Fruit fly (Drosophila melanogaster) whole organism, embryonic: ENCODE results near the gene cort.
A peak's percentile ranks its signal among the peaks of the same experiment; 100 is the strongest.

ENCODE experiments used
- Atf6 ChIP-seq: fragments of 200-800 bp; sonication (Bioruptor generic); IDR thresholded peaks from 2 replicates; pipeline ENCODE4 v1.3.6; 2022; ENCODE audit warnings: missing biosample characterization, missing genetic modification characterization
- CG11085 ChIP-seq: fragments of 200-800 bp; sonication (Bioruptor generic); IDR thresholded peaks from 2 replicates; pipeline ENCODE4 v1.3.6; 2022; ENCODE audit warnings: missing biosample characterization, missing genetic modification characterization
- CG13123 ChIP-seq: fragments of 200-800 bp; sonication (Bioruptor generic); optimal IDR thresholded peaks from 2 replicates; lab custom pipeline; 2016; ENCODE audit warnings: missing biosample characterization, missing genetic modification characterization
- CG15601 ChIP-seq: fragments of 200-800 bp; sonication (Bioruptor generic); optimal IDR thresholded peaks from 3 replicates; lab custom pipeline; 2019; ENCODE audit warnings: missing biosample characterization, mild to moderate bottlenecking, missing genetic modification characterization, moderate library complexity
- CG1603 ChIP-seq: fragments of 200-800 bp; sonication (Bioruptor generic); optimal IDR thresholded peaks from 2 replicates; lab custom pipeline; 2019; ENCODE audit warnings: missing biosample characterization, mild to moderate bottlenecking, missing genetic modification characterization, moderate library complexity
- CG16813 ChIP-seq: fragments of 200-800 bp; sonication (Bioruptor generic); IDR thresholded peaks from 3 replicates; pipeline ENCODE4 v1.3.6; 2022; ENCODE audit warnings: missing biosample characterization, missing genetic modification characterization; ENCODE audit not compliant: partially characterized antibody
- CG17361 ChIP-seq: fragments of 200-800 bp; sonication (Bioruptor generic); IDR thresholded peaks from 3 replicates; pipeline ENCODE4 v1.3.6; 2022; ENCODE audit warnings: missing biosample characterization, missing genetic modification characterization
- CG17802 ChIP-seq: fragments of 200-800 bp; sonication (Bioruptor generic); optimal IDR thresholded peaks from 2 replicates; lab custom pipeline; 2018; ENCODE audit warnings: missing biosample characterization, mild to moderate bottlenecking, missing genetic modification characterization, moderate library complexity
- CG18262 ChIP-seq: fragments of 200-800 bp; optimal IDR thresholded peaks from 3 replicates; lab custom pipeline; 2019; ENCODE audit warnings: missing biosample characterization, mild to moderate bottlenecking, missing genetic modification characterization, moderate library complexity
- CG3163 ChIP-seq: fragments of 200-800 bp; sonication (Bioruptor generic); optimal IDR thresholded peaks from 3 replicates; lab custom pipeline; 2016; ENCODE audit warnings: missing biosample characterization, missing genetic modification characterization
- CG32772 ChIP-seq: fragments of 200-800 bp; sonication (Bioruptor generic); IDR thresholded peaks from 2 replicates; pipeline ENCODE4 v1.3.6; 2022; ENCODE audit warnings: missing biosample characterization, missing genetic modification characterization
- CG33557 ChIP-seq: fragments of 200-800 bp; sonication (Bioruptor generic); optimal IDR thresholded peaks from 2 replicates; lab custom pipeline; 2019; ENCODE audit warnings: missing biosample characterization, mild to moderate bottlenecking, missing genetic modification characterization, moderate library complexity
- CG3995 ChIP-seq: fragments of 200-800 bp; sonication (Bioruptor generic); optimal IDR thresholded peaks from 3 replicates; lab custom pipeline; 2016; ENCODE audit warnings: missing biosample characterization, missing genetic modification characterization
- CG4360 ChIP-seq: fragments of 200-800 bp; sonication (Bioruptor generic); IDR thresholded peaks from 2 replicates; pipeline ENCODE4 v1.3.6; 2022; ENCODE audit warnings: missing biosample characterization, missing genetic modification characterization
- CG4424 ChIP-seq: fragments of 200-800 bp; sonication (Bioruptor generic); optimal IDR thresholded peaks from 3 replicates; lab custom pipeline; 2016; ENCODE audit warnings: missing biosample characterization, missing genetic modification characterization
- CG4854 ChIP-seq: fragments of 200-800 bp; sonication (Bioruptor generic); optimal IDR thresholded peaks from 2 replicates; lab custom pipeline; 2016; ENCODE audit warnings: missing biosample characterization, missing genetic modification characterization, inconsistent platforms
- CG6765 ChIP-seq: fragments of 200-800 bp; sonication (Bioruptor generic); optimal IDR thresholded peaks from 3 replicates; lab custom pipeline; 2017; ENCODE audit warnings: missing biosample characterization, mild to moderate bottlenecking, missing genetic modification characterization
- CG7357 ChIP-seq: fragments of 200-800 bp; sonication (Bioruptor generic); IDR thresholded peaks from 3 replicates; pipeline ENCODE4 v1.3.6; 2022; ENCODE audit warnings: missing biosample characterization, missing genetic modification characterization
- CG7745 ChIP-seq: fragments of 200-800 bp; sonication (Bioruptor generic); optimal IDR thresholded peaks from 2 replicates; lab custom pipeline; 2018; ENCODE audit warnings: missing biosample characterization, mild to moderate bottlenecking, missing genetic modification characterization, moderate library complexity
- CG8924 ChIP-seq: fragments of 200-800 bp; optimal IDR thresholded peaks from 3 replicates; lab custom pipeline; 2019; ENCODE audit warnings: missing biosample characterization, mild to moderate bottlenecking, missing genetic modification characterization, moderate library complexity
- CG8944 ChIP-seq: fragments of 200-800 bp; sonication (Bioruptor generic); optimal IDR thresholded peaks from 3 replicates; lab custom pipeline; 2016; ENCODE audit warnings: missing biosample characterization, missing genetic modification characterization
- CG9727 ChIP-seq: fragments of 200-800 bp; sonication (Bioruptor generic); optimal IDR thresholded peaks from 3 replicates; lab custom pipeline; 2017; ENCODE audit warnings: missing biosample characterization, mild to moderate bottlenecking, missing genetic modification characterization
- Chrac-16 ChIP-seq: fragments of 200-800 bp; sonication (Bioruptor generic); optimal IDR thresholded peaks from 3 replicates; lab custom pipeline; 2016; ENCODE audit warnings: missing biosample characterization, missing genetic modification characterization
- D ChIP-seq, 2 experiments: fragments of 200-800 bp in 1 of 2; fragments of >200 bp in 1 of 2; sonication (Bioruptor generic) in 1 of 2; optimal IDR thresholded peaks; 2 replicates in 1 of 2; 3 replicates in 1 of 2; lab custom pipeline; 2017; ENCODE audit warnings: mild to moderate bottlenecking in 1 of 2, missing biosample characterization in 1 of 2, missing genetic modification characterization in 1 of 2, missing genetic modification reagents in 1 of 2
- D19B ChIP-seq: fragments of 200-800 bp; sonication (Bioruptor generic); optimal IDR thresholded peaks from 2 replicates; lab custom pipeline; 2017; ENCODE audit warnings: missing biosample characterization, mild to moderate bottlenecking, missing genetic modification characterization
- Dfd ChIP-seq, 2 experiments: fragments of >200 bp; optimal IDR thresholded peaks; 2 replicates each; lab custom pipeline; 2017; ENCODE audit warnings: missing biosample characterization in 2 of 2, missing genetic modification characterization in 2 of 2
- Elba2 ChIP-seq: fragments of 200-800 bp; sonication (Bioruptor generic); optimal IDR thresholded peaks from 3 replicates; lab custom pipeline; 2016; ENCODE audit warnings: missing biosample characterization, missing genetic modification characterization
- Gug ChIP-seq: fragments of 200-800 bp; sonication (Bioruptor generic); IDR thresholded peaks from 4 replicates; pipeline ENCODE4 v1.3.6; 2022; ENCODE audit warnings: missing biosample characterization, missing genetic modification characterization
- Lpt ChIP-seq: fragments of >200 bp; optimal IDR thresholded peaks from 2 replicates; lab custom pipeline; 2018; ENCODE audit warnings: missing biosample characterization, missing genetic modification characterization
- Mad ChIP-seq: fragments of 200-800 bp; sonication (Bioruptor generic); optimal IDR thresholded peaks from 2 replicates; lab custom pipeline; 2016; ENCODE audit warnings: missing biosample characterization, missing genetic modification characterization
- Myb ChIP-seq: fragments of 200-800 bp; sonication (Bioruptor generic); optimal IDR thresholded peaks from 2 replicates; lab custom pipeline; 2016; ENCODE audit warnings: missing biosample characterization, missing genetic modification characterization
- NC2β ChIP-seq: fragments of 200-800 bp; sonication (Bioruptor generic); optimal IDR thresholded peaks from 2 replicates; lab custom pipeline; 2016; ENCODE audit warnings: missing biosample characterization, missing genetic modification characterization
- Nf-YC ChIP-seq: fragments of 200-800 bp; optimal IDR thresholded peaks from 3 replicates; lab custom pipeline; 2019; ENCODE audit warnings: missing biosample characterization, mild to moderate bottlenecking, missing genetic modification characterization, moderate library complexity
- Side ChIP-seq: fragments of 200-800 bp; sonication (Bioruptor generic); optimal IDR thresholded peaks from 2 replicates; lab custom pipeline; 2016; ENCODE audit warnings: missing biosample characterization, missing genetic modification characterization
- Six4 ChIP-seq: fragments of 200-800 bp; sonication (Bioruptor generic); optimal IDR thresholded peaks from 2 replicates; lab custom pipeline; 2016; ENCODE audit warnings: missing biosample characterization, missing genetic modification characterization
- al ChIP-seq: fragments of 200-800 bp; sonication (Bioruptor generic); IDR thresholded peaks from 2 replicates; pipeline ENCODE4 v1.3.6; 2022; ENCODE audit warnings: missing biosample characterization, missing genetic modification characterization
- ap ChIP-seq: fragments of 200-800 bp; sonication (Bioruptor generic); IDR thresholded peaks from 2 replicates; pipeline ENCODE4 v1.3.6; 2022; ENCODE audit warnings: missing biosample characterization, missing genetic modification characterization
- az2 ChIP-seq: fragments of 200-800 bp; sonication (Bioruptor generic); optimal IDR thresholded peaks from 3 replicates; lab custom pipeline; 2016; ENCODE audit warnings: missing biosample characterization, missing genetic modification characterization
- croc ChIP-seq: fragments of 200-800 bp; sonication (Bioruptor generic); conservative IDR thresholded peaks from 3 replicates; pipeline ENCODE4 v1.3.6; 2022; ENCODE audit warnings: missing biosample characterization, missing genetic modification characterization
- crol ChIP-seq: fragments of 200-800 bp; sonication (Bioruptor generic); IDR thresholded peaks from 2 replicates; pipeline ENCODE4 v1.3.6; 2022; ENCODE audit warnings: missing biosample characterization, missing genetic modification characterization
- cwo ChIP-seq: fragments of 200-800 bp; sonication (Bioruptor generic); optimal IDR thresholded peaks from 3 replicates; lab custom pipeline; 2017; ENCODE audit warnings: missing biosample characterization, missing genetic modification characterization, mild to moderate bottlenecking, moderate library complexity, missing genetic modification reagents
- dysf ChIP-seq: fragments of 200-800 bp; sonication (Bioruptor generic); IDR thresholded peaks from 3 replicates; pipeline ENCODE4 v1.3.6; 2022; ENCODE audit warnings: missing biosample characterization, missing genetic modification characterization
- fru ChIP-seq: fragments of >200 bp; optimal IDR thresholded peaks from 2 replicates; lab custom pipeline; 2017
- ham ChIP-seq: fragments of 200-800 bp; sonication (Bioruptor generic); IDR thresholded peaks from 2 replicates; pipeline ENCODE4 v1.3.6; 2022; ENCODE audit warnings: missing biosample characterization, missing genetic modification characterization
- jing ChIP-seq: fragments of 200-800 bp; sonication (Bioruptor generic); optimal IDR thresholded peaks from 2 replicates; lab custom pipeline; 2018; ENCODE audit warnings: missing biosample characterization, mild to moderate bottlenecking, missing genetic modification characterization
- lbe ChIP-seq: fragments of 200-800 bp; sonication (Bioruptor generic); optimal IDR thresholded peaks from 2 replicates; lab custom pipeline; 2016; ENCODE audit warnings: missing biosample characterization, mild to moderate bottlenecking, missing genetic modification characterization
- sd ChIP-seq: fragments of 200-800 bp; sonication (Bioruptor generic); optimal IDR thresholded peaks from 3 replicates; lab custom pipeline; 2018; ENCODE audit warnings: missing biosample characterization, mild to moderate bottlenecking, missing genetic modification characterization, moderate library complexity
- sens ChIP-seq: fragments of 200-800 bp; sonication (Bioruptor generic); peaks from one replicate; lab custom pipeline; 2016; ENCODE audit warnings: missing biosample characterization, missing genetic modification characterization
- sisA ChIP-seq: fragments of 200-800 bp; sonication (Bioruptor generic); IDR thresholded peaks from 2 replicates; pipeline ENCODE4 v1.3.6; 2022; ENCODE audit warnings: missing biosample characterization, missing genetic modification characterization
- trem ChIP-seq: fragments of 200-800 bp; optimal IDR thresholded peaks from 3 replicates; lab custom pipeline; 2019; ENCODE audit warnings: missing biosample characterization, mild to moderate bottlenecking, missing genetic modification characterization, moderate library complexity
- unc-4 ChIP-seq: fragments of 200-800 bp; sonication (Bioruptor generic); IDR thresholded peaks from 2 replicates; pipeline ENCODE4 v1.3.6; 2022; ENCODE audit warnings: missing biosample characterization, missing genetic modification characterization; ENCODE audit not compliant: partially characterized antibody
- wor ChIP-seq: fragments of 200-800 bp; sonication (Bioruptor generic); IDR thresholded peaks from 2 replicates; pipeline ENCODE4 v1.3.6; 2022; ENCODE audit warnings: missing biosample characterization, missing genetic modification characterization
- yki ChIP-seq: fragments of >200 bp; optimal IDR thresholded peaks from 3 replicates; lab custom pipeline; 2018

Gene cort

DNA sequence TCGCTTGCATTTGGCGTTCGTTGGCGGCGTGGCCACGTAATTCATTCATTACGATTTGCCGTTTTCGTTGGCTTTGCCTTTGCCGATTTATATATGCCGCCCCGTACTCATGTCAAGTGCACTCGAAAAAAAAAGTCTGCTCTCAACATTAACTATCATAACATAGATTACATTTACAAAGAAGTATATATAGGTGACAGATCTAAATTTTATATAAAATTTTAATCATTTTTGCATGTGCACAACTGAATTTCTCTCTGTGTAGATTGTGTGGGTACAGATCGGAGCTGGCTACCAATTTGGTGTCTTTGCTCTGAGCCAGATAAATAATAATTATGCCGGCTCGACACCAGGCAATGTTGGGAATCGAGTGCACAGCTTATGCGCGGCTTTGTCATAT lies 22.0 kb upstream of the cort start (continued):
- TF ChIP-seq CG4424 (peak; percentile 54), CG17802 (no peak), unc-4 (GFP tag; lab: Robert Waterston, UW) (no peak), CG17361 (peak; percentile 39; the same call in 1 of the 3 replicates), CG11085 (GFP tag; lab: Robert Waterston, UW) (0 out of 2 replicates have a peak, but pooled peaks have one; percentile 18), fru (lab: Kevin White, UChicago) (no peak), Lpt (GFP tag; lab: Kevin White, UChicago) (no peak), CG18262 (peak; percentile 47), Gug (GFP tag; lab: Robert Waterston, UW) (no peak), Nf-YC (tag; lab: Kevin White, UChicago) (no peak), D (optimal IDR thresholded peaks at IDR 0.05; lab: Kevin White, UChicago) (no peak), D (GFP tag; optimal IDR thresholded peaks at IDR 0.05; lab: Kevin White, UChicago) (peak; percentile 30), crol (GFP tag; lab: Robert Waterston, UW) (no peak), trem (peak; percentile 4), Mad (GFP tag; lab: Kevin White, UChicago) (no peak), CG1603 (peak; percentile 70), yki (lab: Kevin White, UChicago) (no peak), CG3995 (GFP tag; lab: Kevin White, UChicago) (no peak), CG4360 (GFP tag; lab: Robert Waterston, UW) (no peak), ham (GFP tag; lab: Robert Waterston, UW) (no peak), jing (GFP tag; lab: Kevin White, UChicago) (peak; percentile 3), az2 (GFP tag; lab: Kevin White, UChicago) (peak; percentile 38), Myb (peak; percentile 8), dysf (GFP tag; lab: Robert Waterston, UW) (peak; percentile 67), sisA (GFP tag; lab: Robert Waterston, UW) (peak; percentile 63), al (GFP tag; lab: Robert Waterston, UW) (no peak), Side (GFP tag; lab: Kevin White, UChicago) (no peak), sens (peak; percentile 49), Six4 (GFP tag; lab: Kevin White, UChicago) (peak; percentile 18), wor (GFP tag; lab: Robert Waterston, UW) (no peak), CG16813 (no peak), CG7745 (tag; lab: Kevin White, UChicago) (no peak), CG6765 (GFP tag; lab: Kevin White, UChicago) (no peak), Atf6 (GFP tag; lab: Robert Waterston, UW) (no peak), D19B (GFP tag; lab: Kevin White, UChicago) (no peak), Dfd (GFP tag; optimal IDR thresholded peaks at IDR 0.05; lab: Kevin White, UChicago) (no peak), CG32772 (peak; percentile 27; the same call in 1 of the 2 replicates), ap (GFP tag; lab: Robert Waterston, UW) (peak; percentile 31; the same call in 1 of the 2 replicates), croc (no peak), CG7357 (GFP tag; lab: Robert Waterston, UW) (0 out of 3 replicates have a peak, but pooled peaks have one; percentile 12), CG13123 (GFP tag; lab: Kevin White, UChicago) (peak; percentile 2), CG8944 (GFP tag; lab: Kevin White, UChicago) (no peak), CG3163 (GFP tag; lab: Kevin White, UChicago) (no peak), CG9727 (GFP tag; lab: Kevin White, UChicago) (peak; percentile 62), lbe (peak; percentile 40), NC2β (GFP tag; lab: Kevin White, UChicago) (peak; percentile 21), sd (no peak), CG4854 (GFP tag; lab: Kevin White, UChicago) (no peak), Elba2 (GFP tag; lab: Kevin White, UChicago) (no peak), CG8924 (tag; lab: Kevin White, UChicago) (peak; percentile 50), CG15601 (tag; lab: Kevin White, UChicago) (no peak), cwo (GFP tag; lab: Kevin White, UChicago) (no peak), CG33557 (no peak), Chrac-16 (peak; percentile 17)
